Worm (Caenorhabditis elegans) whole organism, early embryonic: ENCODE measurements around the gene C43D7.8.

Experiments
- ceh-13 ChIP-seq: fragments of 200-800 bp; sonication (Bioruptor generic); optimal IDR thresholded peaks from 2 replicates; lab custom pipeline; 2018; ENCODE audit warnings: mild to moderate bottlenecking, missing genetic modification characterization, missing compliant biosample characterization
- scrt-1 ChIP-seq: fragments of 200-800 bp; sonication (Bioruptor generic); IDR thresholded peaks from 2 replicates; pipeline ENCODE4 v1.3.6; 2022; ENCODE audit warnings: missing genetic modification characterization, missing compliant biosample characterization
- sea-1 ChIP-seq: fragments of 200-800 bp; sonication (Bioruptor generic); conservative IDR thresholded peaks from 2 replicates; pipeline ENCODE4 v1.3.6; 2022; ENCODE audit warnings: missing genetic modification characterization, missing compliant biosample characterization

DNA sequence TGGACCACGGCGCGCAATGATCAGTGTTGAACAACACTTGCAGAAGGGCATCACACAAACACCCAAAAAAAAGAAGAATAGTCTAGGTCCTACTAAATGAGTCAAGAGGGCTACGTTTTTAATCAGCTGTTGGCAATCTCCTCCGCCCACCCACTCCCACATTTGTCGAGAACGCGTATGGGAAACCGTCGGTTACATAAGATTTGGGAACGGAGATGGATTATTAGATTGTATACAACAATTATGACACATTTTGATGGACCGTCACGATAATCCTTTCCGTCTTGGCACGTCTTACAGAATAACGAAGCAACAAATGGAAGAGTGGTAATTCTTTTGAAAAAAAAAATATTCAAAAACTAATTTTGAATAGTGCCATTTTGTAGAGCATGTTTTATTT, 25.4 kb downstream of the C43D7.8 start:
- TF ChIP-seq sea-1 (GFP tag; lab: Robert Waterston, UW), result no peak
- no peak for TF ChIP-seq ceh-13
- no peak for TF ChIP-seq scrt-1 (GFP tag; lab: Robert Waterston, UW)
